Fruit fly (Drosophila melanogaster) S2 (cell line): Measurements from ENCODE around the gene Tpi.

Source experiments
- CG8478 ChIP-seq: fragments of >200 bp; optimal IDR thresholded peaks from 2 replicates; lab custom pipeline; 2018
- CTCF ChIP-seq, 2 experiments: fragments of >200 bp; optimal IDR thresholded peaks; 2 replicates each; lab custom pipeline; 2018

- TF ChIP-seq CG8478 (lab: Kevin White, UChicago) (no peak), CTCF (optimal IDR thresholded peaks at IDR 0.05; lab: Kevin White, UChicago) (no peak)
Observed at dm6 chr3R:30105808-30106207, 28.6 kb downstream of the Tpi start.
